Fruit fly (Drosophila melanogaster): ENCODE results near the gene mrt.

Gene mrt

DNA sequence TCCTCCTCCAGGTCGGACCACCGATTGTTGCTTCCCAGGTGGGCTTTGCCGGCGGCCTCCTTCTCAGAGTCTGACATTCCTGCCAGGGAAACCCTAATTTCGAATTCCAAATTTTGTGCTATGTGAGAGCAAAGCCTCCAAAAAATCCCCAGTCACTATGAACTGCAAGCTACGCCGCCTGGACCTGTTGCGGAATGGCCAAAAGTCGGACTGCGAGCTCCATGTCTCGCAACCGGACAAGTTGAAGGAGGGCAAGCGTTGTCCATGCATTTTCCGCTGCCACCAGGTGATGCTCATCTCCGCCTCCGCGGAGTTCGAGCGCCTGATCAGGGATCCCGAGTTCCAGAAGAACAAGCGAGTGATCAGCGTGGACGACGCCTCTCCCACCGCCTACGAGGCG, 17.1 kb downstream of the mrt start, which contains the start of the genes CG14262 and CG14260:
Gene CG14262 (minus strand): TSS at position 101 of the 400 bp plus-strand sequence.
Gene CG14260 (plus strand): TSS at position 128 of the 400 bp plus-strand sequence.
- TF ChIP-seq Opbp (GFP tag; IDR thresholded peaks at IDR 0.05; ENCODE audit: partially characterized antibody) (no peak), salm (tag; optimal IDR thresholded peaks at IDR 0.05) (no peak), CG10274 (GFP tag; optimal IDR thresholded peaks at IDR 0.05) (no peak), lab (GFP tag; optimal IDR thresholded peaks at IDR 0.05) (no peak), CG7372 (GFP tag; IDR thresholded peaks at IDR 0.05) (no peak)

dm6 chr3R:27263434-27264215, 18.8 kb downstream of the mrt start, which contains the start of gene woc:
TSS of gene woc (minus strand) at chr3R:27264055.
- TF ChIP-seq CG13424 (tag; optimal IDR thresholded peaks at IDR 0.05) = no peak
- peak; percentile 98 for TF ChIP-seq cg (GFP tag; optimal IDR thresholded peaks at IDR 0.05)
- peak; percentile 72 for TF ChIP-seq row (GFP tag; IDR thresholded peaks at IDR 0.05)
- peak; percentile 51 for TF ChIP-seq dysf (GFP tag; IDR thresholded peaks at IDR 0.05)
- peak; percentile 36 for TF ChIP-seq Camta (GFP tag; optimal IDR thresholded peaks at IDR 0.05)
- no peak for TF ChIP-seq sd (tag; optimal IDR thresholded peaks at IDR 0.05)
- TF ChIP-seq Nf-YC (tag; optimal IDR thresholded peaks at IDR 0.05) = no peak
- TF ChIP-seq CG8290 (GFP tag; optimal IDR thresholded peaks at IDR 0.05) = no peak
- no peak for TF ChIP-seq CG8290 (tag; optimal IDR thresholded peaks at IDR 0.05)
- no peak for TF ChIP-seq Lpt (GFP tag; optimal IDR thresholded peaks at IDR 0.05)
- TF ChIP-seq CG8281 (tag; optimal IDR thresholded peaks at IDR 0.05) = no peak
- TF ChIP-seq CG13287 (GFP tag; IDR thresholded peaks at IDR 0.05; ENCODE audit: partially characterized antibody) = peak; percentile 87
- peak; percentile 66 for TF ChIP-seq CG18599 (GFP tag; optimal IDR thresholded peaks at IDR 0.05)
- peak; percentile 10 for TF ChIP-seq CG33213 (GFP tag; optimal IDR thresholded peaks at IDR 0.05)
- peak; percentile 14 for TF ChIP-seq HLHmδ (GFP tag; optimal IDR thresholded peaks at IDR 0.05)
- TF ChIP-seq pnt (GFP tag; optimal IDR thresholded peaks at IDR 0.05) = peak; percentile 50
- no peak for TF ChIP-seq aop (GFP tag; IDR thresholded peaks at IDR 0.05)
- peak; percentile 68 for TF ChIP-seq CG32772 (GFP tag; IDR thresholded peaks at IDR 0.05)
- TF ChIP-seq Taf1 (GFP tag; IDR thresholded peaks at IDR 0.05) = peak; percentile 18; the same call in 1 of the 2 replicates
- peak; percentile 78 for TF ChIP-seq Dll (GFP tag; IDR thresholded peaks at IDR 0.05; ENCODE audit: partially characterized antibody)
- TF ChIP-seq chinmo (GFP tag; IDR thresholded peaks at IDR 0.05; ENCODE audit: partially characterized antibody) = peak; percentile 96
- TF ChIP-seq CG11093 (GFP tag; IDR thresholded peaks at IDR 0.05) = 0 out of 3 replicates have a peak, but pooled peaks have one; percentile 21
- TF ChIP-seq CG10959 (GFP tag; IDR thresholded peaks at IDR 0.05) = no peak
- TF ChIP-seq CG3407 (GFP tag; optimal IDR thresholded peaks at IDR 0.05) = peak; percentile 8
- TF ChIP-seq ems (GFP tag; optimal IDR thresholded peaks at IDR 0.05) = no peak
- peak; percentile 74; the same call in 1 of the 2 replicates for TF ChIP-seq CG42726 (GFP tag; IDR thresholded peaks at IDR 0.05; ENCODE audit: partially characterized antibody)
- TF ChIP-seq CG12769 (tag; optimal IDR thresholded peaks at IDR 0.05) = no peak
- no peak for TF ChIP-seq oc (tag; optimal IDR thresholded peaks at IDR 0.05)
- TF ChIP-seq tll (GFP tag; optimal IDR thresholded peaks at IDR 0.05) = peak in 1 of 2 experiments; percentile 12
- peak; percentile 8 for TF ChIP-seq caup (GFP tag; optimal IDR thresholded peaks at IDR 0.05; ENCODE audit: severe bottlenecking)
- peak; percentile 51 for TF ChIP-seq CoRest (tag; optimal IDR thresholded peaks at IDR 0.05)
- TF ChIP-seq MESR4 (GFP tag; optimal IDR thresholded peaks at IDR 0.05) = peak; percentile 55
- no peak for TF ChIP-seq CG16779 (GFP tag; IDR thresholded peaks at IDR 0.05)
- TF ChIP-seq chn (GFP tag; optimal IDR thresholded peaks at IDR 0.05) = peak; percentile 59
- TF ChIP-seq CrebB (tag; optimal IDR thresholded peaks at IDR 0.05) = no peak
- TF ChIP-seq btn (GFP tag; optimal IDR thresholded peaks at IDR 0.05) = no peak
- no peak for TF ChIP-seq tup (GFP tag; optimal IDR thresholded peaks at IDR 0.05)
- peak; percentile 9 for TF ChIP-seq org-1 (GFP tag; optimal IDR thresholded peaks at IDR 0.05)
- TF ChIP-seq peb (GFP tag; IDR thresholded peaks at IDR 0.05) = no peak
- no peak for TF ChIP-seq Usf (GFP tag; optimal IDR thresholded peaks at IDR 0.05)
- TF ChIP-seq maf-S (GFP tag; optimal IDR thresholded peaks at IDR 0.05) = peak; percentile 72
